Worm (Caenorhabditis elegans) whole organism, midembryonic: Measurements from ENCODE around the gene T04A8.7.
A peak's percentile ranks its signal among the peaks of the same experiment; 100 is the strongest.

ENCODE experiments used
- T22C8.4 ChIP-seq: fragments of 200-800 bp; sonication (Bioruptor generic); IDR thresholded peaks from 2 replicates; pipeline ENCODE4 v1.3.6; 2022; ENCODE audit warnings: missing genetic modification characterization, missing compliant biosample characterization
- cog-1 ChIP-seq: sonication (generic microtip); optimal IDR thresholded peaks from 2 replicates; lab custom pipeline; 2016; ENCODE audit warnings: missing genetic modification characterization, missing compliant biosample characterization
- flt-1 ChIP-seq: fragments of 200-800 bp; sonication (Bioruptor generic); IDR thresholded peaks from 2 replicates; pipeline ENCODE4 v1.3.6; 2022; ENCODE audit warnings: missing genetic modification characterization, missing compliant biosample characterization
- klf-2 ChIP-seq: fragments of 200-800 bp; sonication (Bioruptor generic); conservative IDR thresholded peaks from 2 replicates; pipeline ENCODE4 v1.3.6; 2022; ENCODE audit warnings: missing genetic modification reagents, missing genetic modification characterization, missing compliant biosample characterization
- med-1 ChIP-seq: sonication (generic microtip); optimal IDR thresholded peaks from 2 replicates; lab custom pipeline; 2017; ENCODE audit warnings: missing genetic modification characterization, mild to moderate bottlenecking, missing compliant biosample characterization, antibody characterized with exemption, missing genetic modification reagents; ENCODE audit not compliant: insufficient read depth
- ref-1 ChIP-seq: fragments of 200-800 bp; sonication (Bioruptor generic); conservative IDR thresholded peaks from 2 replicates; pipeline ENCODE4 v1.3.6; 2022; ENCODE audit warnings: missing genetic modification reagents, missing genetic modification characterization, missing compliant biosample characterization
- tab-1 ChIP-seq: fragments of 200-800 bp; sonication (Bioruptor generic); IDR thresholded peaks from 2 replicates; pipeline ENCODE4 v1.3.6; 2022; ENCODE audit warnings: missing genetic modification characterization, missing compliant biosample characterization
- ztf-23 ChIP-seq: fragments of 200-800 bp; sonication (Bioruptor generic); IDR thresholded peaks from 2 replicates; pipeline ENCODE4 v1.3.6; 2022; ENCODE audit warnings: missing genetic modification reagents, missing genetic modification characterization, missing compliant biosample characterization
- ztf-29 ChIP-seq: fragments of 200-800 bp; sonication (Bioruptor generic); IDR thresholded peaks from 2 replicates; pipeline ENCODE4 v1.3.6; 2022; ENCODE audit warnings: missing genetic modification reagents, missing genetic modification characterization, missing compliant biosample characterization

Gene T04A8.7

DNA sequence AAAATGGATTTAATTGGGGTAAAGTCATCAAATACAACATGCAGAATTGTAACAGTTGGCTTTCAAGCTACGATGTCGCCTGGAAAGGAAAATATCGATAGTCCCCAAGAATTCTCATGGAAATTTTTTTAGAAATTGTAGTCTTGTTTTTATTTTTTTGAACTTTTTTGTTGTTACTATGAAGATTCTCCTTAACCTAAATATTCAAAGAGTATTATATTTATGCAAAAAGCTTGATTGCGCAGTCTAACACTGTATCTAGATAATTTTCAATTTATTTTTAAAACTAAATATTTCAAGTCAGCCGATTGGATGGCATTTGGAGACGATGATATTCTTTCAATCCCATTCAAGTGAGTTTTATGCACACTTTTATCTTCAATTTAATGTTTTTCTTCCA lies 10.1 kb downstream of the T04A8.7 start, which contains the start of gene pgap-2:
TSS of gene pgap-2 (plus strand) at position 301 of the 400 bp plus-strand sequence.
- TF ChIP-seq klf-2 (no peak), T22C8.4 (GFP tag; lab: Robert Waterston, UW) (no peak), ref-1 (no peak), med-1 (GFP tag; lab: Kevin White, UChicago) (no peak), tab-1 (GFP tag; lab: Robert Waterston, UW) (no peak), ztf-23 (GFP tag; lab: Robert Waterston, UW) (no peak), ztf-29 (GFP tag; lab: Robert Waterston, UW) (no peak), cog-1 (no peak), flt-1 (GFP tag; lab: Robert Waterston, UW) (no peak)

DNA sequence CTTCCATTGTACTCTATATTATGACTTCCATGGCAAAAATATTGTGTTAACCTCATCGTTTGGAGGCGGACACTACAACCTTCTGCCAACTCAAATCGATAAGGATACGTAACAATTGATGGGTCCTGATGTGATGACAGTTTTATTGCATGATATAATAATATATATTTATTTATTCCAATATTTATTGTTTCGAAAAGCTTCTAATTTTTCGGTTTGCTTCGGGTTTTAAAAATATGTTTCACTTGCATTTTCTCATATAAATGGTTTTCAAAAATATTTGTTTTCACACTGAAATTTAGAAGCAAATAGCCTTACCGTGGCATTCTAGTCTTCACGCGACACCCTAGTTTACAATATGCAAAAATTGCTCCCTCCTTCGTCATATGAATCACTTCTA lies 11.5 kb downstream of the T04A8.7 start, which contains the start of gene T04A8.13:
TSS of gene T04A8.13 (plus strand) at position 301 of the 400 bp plus-strand sequence.
- TF ChIP-seq ztf-23 (GFP tag; lab: Robert Waterston, UW) (no peak), tab-1 (GFP tag; lab: Robert Waterston, UW) (no peak), flt-1 (GFP tag; lab: Robert Waterston, UW) (no peak), klf-2 (no peak), cog-1 (no peak), ztf-29 (GFP tag; lab: Robert Waterston, UW) (no peak), T22C8.4 (GFP tag; lab: Robert Waterston, UW) (no peak), ref-1 (no peak), med-1 (GFP tag; lab: Kevin White, UChicago) (no peak)

DNA sequence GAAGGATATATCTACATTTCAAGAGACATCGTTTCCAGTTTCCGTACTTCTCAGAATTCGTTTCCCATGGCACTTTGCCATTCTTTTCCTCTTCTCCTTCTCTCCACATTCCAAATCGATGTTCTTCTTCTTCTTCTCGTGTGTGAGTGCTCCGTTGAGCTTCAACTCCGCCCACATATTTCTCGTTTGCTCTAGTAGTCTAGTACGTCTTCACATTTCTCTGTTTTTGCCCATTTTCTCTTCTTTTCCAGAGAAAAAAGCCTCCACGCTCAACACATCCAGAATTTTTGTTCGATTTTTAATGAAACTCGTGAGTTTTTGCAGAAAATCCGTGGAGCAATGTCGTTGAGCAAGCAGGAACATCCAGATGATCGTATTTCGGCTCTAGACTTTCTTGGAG lies 13.8 kb downstream of the T04A8.7 start, which contains the start of gene T04A8.18:
TSS of gene T04A8.18 (plus strand) at position 301 of the 400 bp plus-strand sequence.
- TF ChIP-seq klf-2 = no peak
- no peak for TF ChIP-seq flt-1 (GFP tag; lab: Robert Waterston, UW)
- TF ChIP-seq ztf-29 (GFP tag; lab: Robert Waterston, UW) = no peak
- no peak for TF ChIP-seq cog-1
- TF ChIP-seq med-1 (GFP tag; lab: Kevin White, UChicago) = no peak
- no peak for TF ChIP-seq ref-1
- no peak for TF ChIP-seq ztf-23 (GFP tag; lab: Robert Waterston, UW)
- no peak for TF ChIP-seq tab-1 (GFP tag; lab: Robert Waterston, UW)
- no peak for TF ChIP-seq T22C8.4 (GFP tag; lab: Robert Waterston, UW)

DNA sequence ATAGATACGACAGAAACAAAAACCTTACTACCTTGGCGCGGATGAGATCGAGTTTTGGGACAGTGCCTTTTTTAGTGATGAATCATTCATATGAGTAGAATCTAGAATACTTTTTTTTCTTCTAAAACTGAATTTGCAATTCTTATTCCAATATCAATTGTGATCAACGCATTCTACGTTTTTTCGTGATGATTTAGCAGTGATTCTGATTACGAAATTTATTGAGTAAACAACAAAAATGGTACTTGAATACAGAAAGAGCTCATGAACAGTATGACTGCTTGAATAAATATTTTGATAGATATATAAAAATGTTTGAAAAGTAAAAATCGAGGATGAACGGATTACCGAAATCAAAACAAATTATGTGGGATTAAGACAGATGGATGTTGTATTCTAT lies 19.9 kb downstream of the T04A8.7 start, which contains the start of gene him-18:
TSS of gene him-18 (minus strand) at position 101 of the 400 bp plus-strand sequence.
- no peak for TF ChIP-seq klf-2
- TF ChIP-seq ztf-29 (GFP tag; lab: Robert Waterston, UW) = no peak
- no peak for TF ChIP-seq med-1 (GFP tag; lab: Kevin White, UChicago)
- no peak for TF ChIP-seq ztf-23 (GFP tag; lab: Robert Waterston, UW)
- TF ChIP-seq ref-1 = no peak
- no peak for TF ChIP-seq cog-1
- TF ChIP-seq T22C8.4 (GFP tag; lab: Robert Waterston, UW) = no peak
- TF ChIP-seq flt-1 (GFP tag; lab: Robert Waterston, UW) = no peak
- TF ChIP-seq tab-1 (GFP tag; lab: Robert Waterston, UW) = no peak

DNA sequence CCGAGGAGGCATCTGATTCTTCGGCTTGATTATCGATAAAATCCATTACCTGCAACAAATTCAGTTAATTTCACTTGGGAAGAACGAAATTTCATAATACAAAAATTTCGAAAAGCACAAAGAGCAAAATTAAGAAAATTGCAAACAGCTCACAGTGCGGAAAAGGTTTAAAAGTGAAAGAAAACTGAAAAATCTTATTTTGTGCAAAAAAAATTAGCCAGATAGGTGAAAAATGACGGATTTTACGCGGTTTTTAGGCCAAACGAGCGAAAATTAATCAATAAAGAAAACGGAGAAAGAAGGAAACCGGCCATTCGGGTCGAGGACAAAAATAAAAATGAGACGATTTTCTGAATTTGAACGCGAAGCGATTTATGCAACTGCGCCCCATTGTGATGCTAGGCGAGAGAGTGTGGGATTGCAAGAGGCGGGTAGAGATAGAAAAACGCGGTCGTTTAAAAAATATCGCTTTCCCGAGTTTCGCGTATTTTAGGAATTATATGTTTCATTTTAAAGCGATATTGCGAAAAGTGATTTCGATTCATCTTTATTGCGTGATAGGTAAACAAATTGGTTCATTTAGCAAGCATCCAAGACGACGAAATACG lies 25.6 kb downstream of the T04A8.7 start, which contains the start of gene emb-5:
TSS of gene emb-5 (minus strand) at position 51 of the 608 bp plus-strand sequence.
- TF ChIP-seq flt-1 (GFP tag; lab: Robert Waterston, UW) = 0 out of 2 replicates have a peak, but pooled peaks have one; percentile 45
- TF ChIP-seq med-1 (GFP tag; lab: Kevin White, UChicago) = no peak
- no peak for TF ChIP-seq cog-1

DNA sequence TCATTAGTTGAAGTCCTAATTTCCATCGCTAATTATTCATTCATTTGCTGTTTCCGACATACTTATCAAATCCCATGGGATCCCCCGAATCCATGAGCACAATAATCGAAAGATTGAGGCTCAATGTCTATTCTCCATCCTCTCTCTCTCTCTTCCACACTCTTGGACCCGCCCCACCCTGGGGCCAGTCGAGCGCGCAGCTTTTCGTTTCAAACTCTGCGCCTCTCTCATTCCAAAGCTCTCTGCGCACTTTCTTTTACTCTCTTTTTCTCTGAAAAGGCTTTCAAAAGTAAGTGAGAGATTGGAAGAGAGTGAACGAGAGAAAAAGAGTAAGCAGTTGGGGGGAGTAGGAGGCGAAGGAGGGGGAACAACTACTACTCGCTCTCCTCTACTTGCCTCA lies 26.6 kb downstream of the T04A8.7 start, which contains the start of gene acy-1:
TSS of gene acy-1 (plus strand) at position 346 of the 400 bp plus-strand sequence.
- TF ChIP-seq cog-1 (peak; percentile 25), ztf-23 (GFP tag; lab: Robert Waterston, UW) (no peak), tab-1 (GFP tag; lab: Robert Waterston, UW) (no peak)

DNA sequence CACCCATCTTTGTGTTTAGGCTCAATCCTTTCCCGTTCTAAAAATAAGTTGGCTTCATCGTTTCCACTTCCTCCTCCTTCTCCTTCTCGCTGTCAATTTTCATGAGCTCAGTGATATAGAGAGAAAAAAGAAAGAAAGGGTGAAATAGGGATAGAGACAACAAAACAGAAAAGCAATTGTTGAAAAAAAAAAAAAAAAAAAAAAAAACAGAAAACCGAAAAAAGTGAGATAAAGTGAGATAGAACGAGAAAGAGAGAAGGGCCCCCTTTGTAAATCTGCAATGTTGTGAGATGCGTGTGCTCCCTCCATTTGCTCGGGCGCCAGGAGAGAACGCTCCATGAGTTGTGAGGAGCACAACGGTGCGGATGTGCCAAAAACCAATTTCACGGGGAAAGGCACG lies 28.8 kb downstream of the T04A8.7 start:
- TF ChIP-seq med-1 (GFP tag; lab: Kevin White, UChicago) = no peak
- TF ChIP-seq klf-2 = no peak
- TF ChIP-seq T22C8.4 (GFP tag; lab: Robert Waterston, UW) = no peak
- no peak for TF ChIP-seq ztf-29 (GFP tag; lab: Robert Waterston, UW)
- TF ChIP-seq flt-1 (GFP tag; lab: Robert Waterston, UW) = 0 out of 2 replicates have a peak, but pooled peaks have one; percentile 44
- no peak for TF ChIP-seq ztf-23 (GFP tag; lab: Robert Waterston, UW)
- TF ChIP-seq cog-1 = no peak

DNA sequence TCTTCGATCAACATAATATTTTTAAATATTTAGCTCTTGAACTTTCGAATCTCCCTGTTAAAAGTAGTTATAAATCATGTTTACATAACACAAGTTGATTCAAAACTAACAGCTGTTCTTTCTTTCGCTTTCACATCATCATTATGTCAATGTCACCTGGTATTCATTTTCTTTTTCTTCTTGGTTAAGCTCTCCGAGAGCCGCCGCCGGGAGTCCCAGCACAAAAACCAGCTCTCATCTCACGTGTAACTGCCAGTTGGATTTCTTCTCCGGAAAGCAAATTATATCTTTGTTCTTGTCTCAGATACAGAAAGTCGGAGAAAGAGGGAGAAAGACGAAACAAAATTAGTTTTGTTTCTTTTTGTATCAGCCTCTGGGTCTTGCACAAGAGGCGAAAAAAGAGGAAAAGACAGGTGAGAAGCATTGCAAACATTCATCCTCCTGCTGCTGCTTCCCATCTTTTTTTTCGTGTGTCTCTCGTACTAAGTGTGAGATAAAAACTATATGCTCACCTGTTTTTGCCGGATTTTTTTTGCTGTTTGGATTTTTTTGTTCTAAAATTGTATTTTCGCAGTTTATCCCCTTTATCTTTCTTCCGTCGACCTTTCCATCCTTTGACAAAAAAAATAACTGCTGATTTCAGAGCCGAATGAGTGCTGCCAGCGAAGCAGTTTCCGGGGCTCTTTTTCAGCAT lies 36.3 kb downstream of the T04A8.7 start, which contains the start of gene F17C8.3:
TSS of gene F17C8.3 (plus strand) at position 644 of the 694 bp plus-strand sequence.
- TF ChIP-seq klf-2 = no peak

DNA sequence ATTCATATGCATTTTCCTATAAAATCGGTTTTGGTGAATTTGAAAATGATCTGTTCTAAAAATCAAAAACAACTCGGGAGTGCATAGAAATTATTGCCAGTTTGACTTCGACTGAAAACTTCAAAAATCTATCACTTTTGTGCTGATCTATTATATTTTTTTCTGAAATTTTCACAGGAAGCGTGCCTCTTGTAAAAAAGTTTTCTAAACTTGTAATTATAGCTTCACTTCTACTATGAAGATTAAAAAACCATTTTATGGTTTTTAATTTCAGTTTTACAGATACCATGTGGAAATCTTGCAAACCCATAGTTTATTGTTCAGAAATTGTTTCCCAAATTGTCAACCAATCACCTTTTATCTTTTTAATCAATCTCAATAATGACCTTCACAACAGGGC lies 38.9 kb downstream of the T04A8.7 start, which contains the start of gene F17C8.9:
TSS of gene F17C8.9 (plus strand) at position 301 of the 400 bp plus-strand sequence.
- TF ChIP-seq cog-1 (no peak), tab-1 (GFP tag; lab: Robert Waterston, UW) (no peak), ref-1 (no peak)

DNA sequence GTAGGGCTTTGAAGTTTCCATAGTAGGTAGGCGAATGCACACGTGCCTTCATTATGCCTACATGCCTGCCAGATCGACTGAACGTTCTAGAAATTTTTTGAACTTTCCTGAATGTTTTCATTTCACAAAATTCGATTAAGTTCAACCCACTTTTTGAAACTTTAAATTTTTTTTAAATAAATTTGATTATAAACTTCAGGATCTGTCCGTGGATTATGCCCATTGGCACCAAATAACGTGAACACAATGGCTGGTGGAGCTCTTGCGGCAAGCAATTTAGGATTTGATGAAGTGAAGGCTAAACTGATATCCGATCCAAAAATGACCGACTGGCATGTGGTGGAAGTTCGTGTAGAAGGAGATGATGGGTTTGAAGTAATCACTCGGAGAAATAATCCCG lies 40.3 kb downstream of the T04A8.7 start, which contains the start of gene F17C8.7:
TSS of gene F17C8.7 (plus strand) at position 301 of the 400 bp plus-strand sequence.
- TF ChIP-seq T22C8.4 (GFP tag; lab: Robert Waterston, UW) = no peak
- no peak for TF ChIP-seq flt-1 (GFP tag; lab: Robert Waterston, UW)
- TF ChIP-seq med-1 (GFP tag; lab: Kevin White, UChicago) = no peak
- no peak for TF ChIP-seq klf-2
- TF ChIP-seq cog-1 = no peak
- no peak for TF ChIP-seq ztf-29 (GFP tag; lab: Robert Waterston, UW)
- no peak for TF ChIP-seq ztf-23 (GFP tag; lab: Robert Waterston, UW)
- TF ChIP-seq tab-1 (GFP tag; lab: Robert Waterston, UW) = no peak
